Fruit fly (Drosophila melanogaster) whole organism, pupa: Measurements from ENCODE around the gene escl.
A peak's percentile ranks its signal among the peaks of the same experiment; 100 is the strongest.

Experiments
- CG10348 ChIP-seq: fragments of 200-800 bp; sonication (Bioruptor generic); IDR thresholded peaks from 2 replicates; pipeline ENCODE4 v1.3.6; 2022; ENCODE audit warnings: missing biosample characterization, missing genetic modification characterization
- CG12605 ChIP-seq: fragments of 200-800 bp; sonication (Bioruptor generic); IDR thresholded peaks from 2 replicates; pipeline ENCODE4 v1.3.6; 2022; ENCODE audit warnings: missing biosample characterization, missing genetic modification characterization
- CG13204 ChIP-seq: fragments of 200-800 bp; sonication (Bioruptor generic); optimal IDR thresholded peaks from 2 replicates; lab custom pipeline; 2018; ENCODE audit warnings: missing biosample characterization, mild to moderate bottlenecking, missing genetic modification characterization, moderate library complexity
- CG14655 ChIP-seq: fragments of 200-800 bp; sonication (Bioruptor generic); optimal IDR thresholded peaks from 3 replicates; lab custom pipeline; 2017; ENCODE audit warnings: mild to moderate bottlenecking, missing biosample characterization, missing genetic modification reagents, missing genetic modification characterization
- CG15710 ChIP-seq: fragments of 200-800 bp; sonication (Bioruptor generic); optimal IDR thresholded peaks from 2 replicates; lab custom pipeline; 2018; ENCODE audit warnings: missing biosample characterization, mild to moderate bottlenecking, missing genetic modification characterization, moderate library complexity
- CG17806 ChIP-seq: fragments of 200-800 bp; sonication (Bioruptor generic); optimal IDR thresholded peaks from 2 replicates; lab custom pipeline; 2018; ENCODE audit warnings: missing biosample characterization, mild to moderate bottlenecking, missing genetic modification characterization, moderate library complexity
- CG32121 ChIP-seq: fragments of 200-800 bp; sonication (Bioruptor generic); IDR thresholded peaks from 2 replicates; pipeline ENCODE4 v1.3.6; 2022; ENCODE audit warnings: missing biosample characterization, missing genetic modification characterization
- CG34367 ChIP-seq: fragments of 200-800 bp; sonication (Bioruptor generic); optimal IDR thresholded peaks from 2 replicates; lab custom pipeline; 2018; ENCODE audit warnings: missing biosample characterization, mild to moderate bottlenecking, missing genetic modification characterization
- CG4496 ChIP-seq: fragments of 200-800 bp; sonication (Bioruptor generic); IDR thresholded peaks from 3 replicates; pipeline ENCODE4 v1.3.6; 2022; ENCODE audit warnings: missing biosample characterization, missing genetic modification characterization
- CG8159 ChIP-seq: fragments of 200-800 bp; sonication (Bioruptor generic); optimal IDR thresholded peaks from 3 replicates; lab custom pipeline; 2018; ENCODE audit warnings: missing biosample characterization, mild to moderate bottlenecking, missing genetic modification characterization, moderate library complexity
- CG8301 ChIP-seq: fragments of 200-800 bp; sonication (Bioruptor generic); optimal IDR thresholded peaks from 2 replicates; lab custom pipeline; 2018; ENCODE audit warnings: missing biosample characterization, mild to moderate bottlenecking, missing genetic modification characterization
- CG9948 ChIP-seq: fragments of 200-800 bp; sonication (Bioruptor generic); optimal IDR thresholded peaks from 2 replicates; lab custom pipeline; 2018; ENCODE audit warnings: missing biosample characterization, mild to moderate bottlenecking, missing genetic modification characterization, moderate library complexity
- D1 ChIP-seq: fragments of 200-800 bp; sonication (Bioruptor generic); optimal IDR thresholded peaks from 2 replicates; lab custom pipeline; 2018; ENCODE audit warnings: missing biosample characterization, mild to moderate bottlenecking, missing genetic modification characterization, moderate library complexity
- EcR ChIP-seq: fragments of 200-800 bp; sonication (Bioruptor generic); optimal IDR thresholded peaks from 3 replicates; lab custom pipeline; 2019; ENCODE audit warnings: missing biosample characterization, missing genetic modification characterization, mild to moderate bottlenecking, moderate library complexity, missing genetic modification reagents
- Ets98B ChIP-seq: fragments of 200-800 bp; sonication (Bioruptor generic); IDR thresholded peaks from 2 replicates; pipeline ENCODE4 v1.3.6; 2022; ENCODE audit warnings: missing biosample characterization, missing genetic modification characterization
- Pif1A ChIP-seq: fragments of 200-800 bp; sonication (Bioruptor generic); optimal IDR thresholded peaks from 3 replicates; lab custom pipeline; 2016; ENCODE audit warnings: missing biosample characterization, missing genetic modification characterization
- Pif1B ChIP-seq: fragments of 200-800 bp; sonication (Bioruptor generic); optimal IDR thresholded peaks from 3 replicates; lab custom pipeline; 2016; ENCODE audit warnings: missing biosample characterization, missing genetic modification characterization
- Snoo ChIP-seq: fragments of 200-800 bp; sonication (Bioruptor generic); optimal IDR thresholded peaks from 3 replicates; lab custom pipeline; 2017; ENCODE audit warnings: missing biosample characterization, mild to moderate bottlenecking, missing genetic modification characterization, inconsistent platforms
- fd96Ca ChIP-seq: fragments of 200-800 bp; sonication (Bioruptor generic); IDR thresholded peaks from 3 replicates; pipeline ENCODE4 v1.3.6; 2022; ENCODE audit warnings: missing biosample characterization, missing genetic modification characterization
- gl ChIP-seq: fragments of 200-800 bp; sonication (Bioruptor generic); optimal IDR thresholded peaks from 2 replicates; lab custom pipeline; 2018; ENCODE audit warnings: missing biosample characterization, mild to moderate bottlenecking, missing genetic modification characterization
- rn ChIP-seq: fragments of 200-800 bp; sonication (Bioruptor generic); IDR thresholded peaks from 2 replicates; pipeline ENCODE4 v1.3.6; 2022; ENCODE audit warnings: missing biosample characterization, missing genetic modification characterization

The escl gene

DNA sequence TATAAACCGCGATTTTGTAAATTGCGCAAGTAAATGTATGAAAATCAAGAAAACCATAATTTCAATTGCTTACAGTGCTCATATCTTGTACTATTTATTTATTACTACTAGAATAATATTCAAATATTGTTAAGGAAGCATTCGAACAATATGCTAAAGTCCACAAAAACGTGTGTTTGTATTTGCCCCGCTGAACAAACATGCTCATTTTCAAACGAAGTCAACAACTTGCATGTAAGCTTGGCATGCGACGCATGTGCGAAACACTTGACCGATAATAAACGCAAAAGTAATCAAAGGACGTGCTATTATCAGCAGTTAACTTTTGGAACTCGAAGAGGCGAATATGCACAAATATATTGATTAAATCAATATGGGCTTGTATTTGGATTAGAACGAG lies 30.5 kb downstream of the escl start:
- TF ChIP-seq CG8159 (no peak), CG13204 (no peak), gl (no peak), CG12605 (GFP tag; lab: Robert Waterston, UW) (no peak), CG9948 (tag; lab: Kevin White, UChicago) (no peak), CG14655 (GFP tag; lab: Kevin White, UChicago) (no peak), CG32121 (GFP tag; lab: Robert Waterston, UW) (no peak), Ets98B (GFP tag; lab: Robert Waterston, UW) (no peak)

DNA sequence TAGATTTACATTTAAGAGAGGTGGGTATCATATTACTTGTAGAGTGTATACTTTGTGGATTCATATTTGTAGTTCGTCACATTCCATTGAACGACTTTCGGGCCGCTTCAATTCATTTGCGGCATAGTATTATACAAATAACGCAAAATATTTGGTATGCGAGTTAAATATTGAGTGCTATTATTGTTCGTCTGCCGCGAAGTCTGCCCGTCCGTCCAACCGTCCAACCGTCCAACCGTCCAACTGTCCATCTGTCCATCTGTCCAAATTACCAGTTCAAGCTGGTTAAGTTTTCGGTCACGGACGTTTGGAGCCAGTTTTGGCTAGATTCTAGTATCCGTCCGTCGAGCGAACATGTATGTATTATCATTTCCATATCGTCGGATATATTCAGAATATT lies 33.4 kb downstream of the escl start:
- TF ChIP-seq CG13204 (no peak), CG8301 (tag; lab: Kevin White, UChicago) (no peak), CG4496 (GFP tag; lab: Robert Waterston, UW) (no peak), Pif1B (GFP tag; lab: Kevin White, UChicago) (no peak), CG9948 (tag; lab: Kevin White, UChicago) (no peak), fd96Ca (GFP tag; lab: Robert Waterston, UW) (no peak), D1 (no peak), rn (GFP tag; lab: Robert Waterston, UW) (no peak), gl (no peak)
- TF ChIP-seq, all 21 proteins: peak for 0

DNA sequence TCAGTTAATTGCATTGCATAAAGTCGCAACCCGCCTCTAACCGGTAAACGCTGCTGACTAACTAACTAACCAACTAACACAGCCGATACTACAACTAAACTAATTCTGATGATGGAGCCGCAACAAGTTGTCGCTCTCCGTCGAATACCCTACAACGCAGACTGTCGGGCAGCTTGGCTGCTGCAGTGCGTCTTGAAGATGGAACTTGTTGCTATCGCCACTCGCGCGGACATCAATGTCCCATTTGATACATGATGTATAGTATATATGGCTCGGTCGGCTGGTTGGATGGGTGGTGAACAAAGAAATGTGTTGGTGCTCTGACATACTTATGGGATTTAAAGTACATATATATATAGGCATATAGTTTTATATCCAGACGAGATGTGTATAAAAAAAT lies 34.8 kb downstream of the escl start:
- TF ChIP-seq CG13204: peak; percentile 24
- TF ChIP-seq CG12605 (GFP tag; lab: Robert Waterston, UW): no peak
- no peak for TF ChIP-seq CG34367 (tag; lab: Kevin White, UChicago)
- no peak for TF ChIP-seq CG9948 (tag; lab: Kevin White, UChicago)
- TF ChIP-seq CG4496 (GFP tag; lab: Robert Waterston, UW): peak; percentile 80
- peak; percentile 41; the same call in 1 of the 2 replicates for TF ChIP-seq CG32121 (GFP tag; lab: Robert Waterston, UW)
- TF ChIP-seq fd96Ca (GFP tag; lab: Robert Waterston, UW): peak; percentile 53; the same call in 1 of the 3 replicates
- TF ChIP-seq Pif1A (GFP tag; lab: Kevin White, UChicago): no peak
- peak; percentile 5 for TF ChIP-seq CG8159
- no peak for TF ChIP-seq CG17806 (tag; lab: Kevin White, UChicago)
- peak; percentile 67 for TF ChIP-seq Ets98B (GFP tag; lab: Robert Waterston, UW)
- TF ChIP-seq CG15710: peak; percentile 5
- TF ChIP-seq Pif1B (GFP tag; lab: Kevin White, UChicago): no peak
- no peak for TF ChIP-seq rn (GFP tag; lab: Robert Waterston, UW)
- TF ChIP-seq CG8301 (tag; lab: Kevin White, UChicago): peak; percentile 29
- no peak for TF ChIP-seq gl
- TF ChIP-seq CG14655 (GFP tag; lab: Kevin White, UChicago): no peak
- TF ChIP-seq D1: no peak
- TF ChIP-seq EcR (GFP tag; lab: Kevin White, UChicago): peak; percentile 66
- TF ChIP-seq CG10348 (GFP tag; lab: Robert Waterston, UW): 0 out of 2 replicates have a peak, but pooled peaks have one; percentile 7
- no peak for TF ChIP-seq Snoo (tag; lab: Kevin White, UChicago)

DNA sequence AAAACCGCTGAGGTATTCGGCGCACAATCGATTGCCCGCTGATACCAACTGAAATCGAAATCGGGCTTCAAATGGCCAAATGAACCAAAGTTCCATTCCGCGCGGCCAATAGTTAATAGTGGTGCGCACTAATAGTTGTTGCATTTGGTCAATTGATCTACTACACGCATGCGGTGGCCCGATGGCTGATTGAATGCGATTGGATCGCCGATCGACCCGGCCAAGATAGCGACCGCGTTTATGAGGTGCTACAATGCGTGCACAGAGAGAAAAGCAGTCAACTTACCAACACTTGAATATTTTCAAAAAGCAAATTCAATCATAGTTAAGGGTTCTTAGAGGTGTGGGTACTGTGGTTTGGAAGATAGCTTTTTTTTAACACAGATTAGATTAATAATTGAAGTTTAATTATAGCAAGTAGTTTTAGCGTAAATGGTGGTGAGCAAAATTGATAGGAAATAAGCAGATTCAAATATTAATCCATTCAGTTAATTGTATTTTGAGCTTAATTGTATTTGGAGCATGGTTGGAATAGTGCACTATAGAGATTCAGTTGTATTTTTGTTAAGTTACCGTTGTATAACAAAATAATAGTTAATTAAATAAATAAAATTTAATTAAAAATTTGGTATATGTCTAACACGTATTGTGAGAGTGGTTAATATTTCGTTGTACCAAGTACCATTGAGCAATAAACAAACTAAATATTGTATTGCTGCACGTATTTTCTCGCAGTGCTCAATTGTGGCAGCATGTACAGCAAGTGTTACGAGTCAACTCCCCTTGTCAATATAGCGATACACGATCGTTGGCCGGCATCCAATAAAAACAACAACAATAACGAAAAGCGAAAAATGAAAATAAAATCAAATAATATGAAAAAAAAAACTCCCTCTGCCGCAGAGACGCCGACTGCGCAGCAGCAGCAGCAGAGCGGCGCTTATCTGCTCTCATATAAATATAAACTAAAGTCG lies 36.0 kb downstream of the escl start:
- TF ChIP-seq CG32121 (GFP tag; lab: Robert Waterston, UW) (peak; percentile 82), Pif1A (GFP tag; lab: Kevin White, UChicago) (peak; percentile 63), Ets98B (GFP tag; lab: Robert Waterston, UW) (peak; percentile 77), CG4496 (GFP tag; lab: Robert Waterston, UW) (peak; percentile 88), CG13204 (peak; percentile 65), gl (peak; percentile 93), rn (GFP tag; lab: Robert Waterston, UW) (peak; percentile 60), CG15710 (peak; percentile 70), CG9948 (tag; lab: Kevin White, UChicago) (peak; percentile 51), D1 (no peak), CG12605 (GFP tag; lab: Robert Waterston, UW) (peak; percentile 94), CG8159 (peak; percentile 79), CG8301 (tag; lab: Kevin White, UChicago) (peak; percentile 48), CG10348 (GFP tag; lab: Robert Waterston, UW) (no peak), Snoo (tag; lab: Kevin White, UChicago) (peak; percentile 58), EcR (GFP tag; lab: Kevin White, UChicago) (peak; percentile 64), CG34367 (tag; lab: Kevin White, UChicago) (peak; percentile 50), CG14655 (GFP tag; lab: Kevin White, UChicago) (peak; percentile 79), fd96Ca (GFP tag; lab: Robert Waterston, UW) (peak; percentile 87), CG17806 (tag; lab: Kevin White, UChicago) (peak; percentile 61), Pif1B (GFP tag; lab: Kevin White, UChicago) (peak; percentile 77)

DNA sequence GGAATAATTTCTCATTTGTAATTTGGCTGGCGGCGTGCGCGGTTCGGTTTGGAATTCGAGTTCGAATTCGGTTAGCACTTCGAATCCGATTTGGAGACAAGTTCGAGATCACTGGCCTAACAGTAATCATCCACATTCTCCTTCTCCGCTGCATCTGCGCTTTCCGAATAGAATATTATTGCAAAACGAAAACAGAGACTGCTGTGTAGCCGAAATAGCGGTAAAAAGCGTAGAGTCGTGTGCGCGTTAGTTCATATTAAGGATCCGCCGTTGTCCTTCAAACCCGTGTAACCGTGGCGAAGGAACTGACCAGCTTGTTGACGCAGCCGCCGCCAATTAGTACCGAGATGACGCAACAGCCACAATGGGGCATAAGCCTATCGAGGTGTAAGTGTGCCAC lies 36.7 kb downstream of the escl start, which contains the start of gene dmGlut:
TSS of gene dmGlut (plus strand) at position 4 of the 400 bp plus-strand sequence.
- TF ChIP-seq EcR (GFP tag; lab: Kevin White, UChicago): no peak
- no peak for TF ChIP-seq CG4496 (GFP tag; lab: Robert Waterston, UW)
- TF ChIP-seq CG9948 (tag; lab: Kevin White, UChicago): no peak
- no peak for TF ChIP-seq fd96Ca (GFP tag; lab: Robert Waterston, UW)
